Worm (Caenorhabditis elegans) whole organism, dauer: Measurements from ENCODE around the gene grl-22.

Source experiments
- unc-62 ChIP-seq: sonication (generic microtip); optimal IDR thresholded peaks from 2 replicates; lab custom pipeline; 2017; ENCODE audit warnings: missing biosample characterization, missing genetic modification reagents, missing genetic modification characterization

The grl-22 gene

DNA sequence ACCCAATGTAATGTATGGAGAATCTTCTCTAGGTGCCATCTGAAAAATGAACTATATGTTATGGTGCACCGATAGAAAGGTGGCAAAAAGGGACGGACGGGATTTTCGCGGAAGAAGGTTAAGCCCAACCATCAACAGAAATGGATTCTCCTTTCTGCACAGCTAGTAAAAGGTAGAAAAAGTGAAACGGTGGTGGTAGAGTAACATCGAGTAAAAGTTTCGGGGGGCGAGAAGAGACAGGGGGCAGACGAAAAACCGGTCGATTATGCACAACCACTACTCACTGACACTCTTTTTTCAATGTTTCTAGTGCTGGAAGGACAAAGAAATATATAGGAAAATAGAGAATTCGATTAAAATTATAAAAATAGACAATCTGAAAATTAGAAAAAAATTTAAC is 5.7 kb upstream of the grl-22 start:
- TF ChIP-seq unc-62 = no peak

DNA sequence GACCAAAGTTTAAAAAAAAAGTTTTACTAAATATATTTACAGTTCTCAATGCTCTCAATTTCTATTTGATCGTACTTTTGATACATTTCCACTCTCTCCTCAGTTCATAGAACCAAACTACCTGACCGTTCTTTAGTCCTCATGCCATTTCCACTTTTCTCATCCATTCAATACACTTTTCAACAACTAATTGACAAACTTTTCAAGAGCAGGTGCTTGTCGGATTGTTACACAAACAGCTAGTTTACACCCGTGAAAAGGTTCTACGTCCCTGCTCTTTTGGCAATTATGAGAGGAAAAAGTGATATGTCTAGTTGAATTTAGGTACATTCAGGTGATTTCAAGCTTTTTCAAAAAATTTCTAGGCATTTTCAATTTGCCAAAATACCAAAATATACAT is 4.1 kb upstream of the grl-22 start:
- no peak for TF ChIP-seq unc-62

DNA sequence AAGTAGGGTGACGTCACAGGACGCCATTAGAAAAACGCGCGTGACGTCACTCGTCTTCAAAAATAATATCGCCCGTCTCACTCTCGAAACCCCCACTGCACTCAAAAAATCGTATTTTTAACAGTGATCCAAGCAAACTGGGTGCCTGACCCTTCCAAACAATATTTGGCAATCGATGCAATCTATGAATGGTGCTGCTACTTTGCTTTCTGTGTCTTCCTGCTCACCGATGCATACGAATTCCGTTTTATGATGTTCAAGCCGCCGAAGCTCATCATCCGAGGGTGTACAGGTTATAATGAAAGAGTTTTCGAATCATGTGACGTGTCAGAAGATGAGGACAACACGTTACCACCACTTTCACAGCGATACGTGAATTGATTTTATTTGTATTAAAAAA is 6.2 kb downstream of the grl-22 start, which contains the start of gene W03A5.1:
TSS of gene W03A5.1 (plus strand) at position 301 of the 400 bp plus-strand sequence.
- no peak for TF ChIP-seq unc-62

DNA sequence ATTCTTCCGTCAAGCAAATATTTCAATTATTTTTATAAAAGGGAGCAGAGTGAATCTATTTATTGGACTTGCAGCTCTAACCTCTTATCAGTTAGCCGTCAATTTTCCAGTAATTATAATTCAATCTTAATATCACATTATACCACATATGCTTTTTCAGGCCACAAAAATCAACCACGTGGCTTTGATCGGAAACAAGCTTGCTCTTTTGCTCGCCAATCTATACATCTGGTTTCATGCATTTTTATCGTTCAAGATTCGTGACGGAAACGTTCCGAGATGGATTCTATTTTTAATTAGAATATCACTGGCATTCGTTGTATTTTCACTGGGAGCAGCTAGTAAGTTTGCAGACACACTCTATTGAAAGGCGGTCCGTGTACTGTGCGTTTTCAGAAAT is 6.8 kb downstream of the grl-22 start:
- no peak for TF ChIP-seq unc-62

DNA sequence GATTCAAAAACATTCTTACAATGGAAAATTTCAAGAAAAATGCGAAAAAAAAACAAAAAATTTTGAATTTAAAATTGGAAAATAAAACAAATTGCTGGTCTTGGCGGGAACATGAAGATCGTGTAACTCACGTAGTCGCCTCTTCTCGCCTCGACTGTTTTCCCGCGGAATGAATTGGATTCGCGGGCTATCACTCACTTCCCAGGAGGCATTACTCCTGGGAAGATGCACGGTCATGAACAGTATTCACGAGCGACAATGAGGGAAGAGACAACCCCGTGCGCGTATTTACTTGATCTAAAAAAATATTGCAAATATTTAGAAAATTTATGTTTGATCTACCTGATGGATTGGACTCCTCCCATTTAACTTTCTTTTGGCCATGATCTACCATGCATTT is 7.5 kb downstream of the grl-22 start:
- TF ChIP-seq unc-62 = no peak

DNA sequence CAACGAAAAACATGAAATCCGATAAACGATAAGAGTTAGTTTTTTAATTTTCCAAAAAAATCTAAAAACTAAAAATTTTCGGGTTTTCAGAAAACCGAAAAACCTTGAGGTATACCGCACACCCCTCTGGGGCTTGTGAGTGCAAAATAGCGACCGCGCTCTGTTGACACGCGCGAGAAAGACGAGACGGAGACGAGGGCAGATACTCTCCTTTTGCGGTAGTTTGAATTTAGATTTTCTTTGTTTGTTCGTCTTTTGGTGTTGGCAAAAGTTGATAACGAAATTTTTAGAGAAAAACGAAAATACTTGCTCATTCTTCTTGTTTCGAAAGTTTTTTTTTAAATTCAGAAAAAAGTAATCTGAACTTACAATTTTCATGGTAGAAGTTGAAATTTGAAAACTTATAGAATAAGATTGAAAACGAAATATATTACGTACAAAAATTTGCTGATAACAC is 8.2 kb downstream of the grl-22 start, which contains the start of the genes W03A5.2 and Y32H12A.8:
TSS of gene W03A5.2 (plus strand) at position 407 of the 457 bp plus-strand sequence.
TSS of gene Y32H12A.8 (minus strand) at position 410 of the 457 bp plus-strand sequence.
- TF ChIP-seq unc-62 = no peak

DNA sequence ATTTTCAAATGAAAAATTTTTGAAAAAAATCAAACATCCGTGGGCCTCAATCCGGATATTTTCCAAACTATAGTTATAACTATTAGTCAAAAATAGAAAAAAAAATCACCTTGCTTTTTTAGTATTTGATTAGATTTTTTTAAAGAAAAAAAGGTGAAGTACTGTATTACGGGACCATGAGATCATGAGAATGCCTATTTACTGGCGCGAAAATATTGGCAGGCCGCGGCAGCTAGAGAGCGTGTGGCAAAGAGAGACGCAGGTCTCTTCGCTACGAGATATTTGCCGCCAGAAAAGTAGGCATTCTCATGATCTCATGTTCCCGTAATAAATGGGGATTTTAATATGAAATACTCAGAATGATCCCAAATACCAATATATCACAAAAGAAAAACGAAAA is 8.8 kb downstream of the grl-22 start:
- TF ChIP-seq unc-62 = no peak

DNA sequence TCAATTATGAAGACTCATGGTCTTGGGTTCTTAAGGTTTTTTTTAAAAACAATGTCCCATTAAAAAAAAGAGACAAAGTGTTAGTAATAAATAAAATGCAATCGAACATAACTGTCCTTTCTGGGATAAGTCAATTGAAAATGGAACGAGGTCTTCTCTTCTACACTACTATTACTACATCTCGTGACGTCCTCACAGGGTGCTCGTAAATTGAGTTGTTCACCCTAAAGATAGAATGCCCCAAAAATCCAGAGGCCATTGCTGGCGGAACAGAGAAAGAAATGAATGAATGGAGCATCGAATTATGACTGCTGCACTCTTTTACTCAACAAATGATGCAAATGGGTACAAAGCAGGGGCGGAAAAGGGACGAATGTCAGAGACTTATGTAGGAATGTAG is 11.4 kb downstream of the grl-22 start:
- TF ChIP-seq unc-62 = no peak

DNA sequence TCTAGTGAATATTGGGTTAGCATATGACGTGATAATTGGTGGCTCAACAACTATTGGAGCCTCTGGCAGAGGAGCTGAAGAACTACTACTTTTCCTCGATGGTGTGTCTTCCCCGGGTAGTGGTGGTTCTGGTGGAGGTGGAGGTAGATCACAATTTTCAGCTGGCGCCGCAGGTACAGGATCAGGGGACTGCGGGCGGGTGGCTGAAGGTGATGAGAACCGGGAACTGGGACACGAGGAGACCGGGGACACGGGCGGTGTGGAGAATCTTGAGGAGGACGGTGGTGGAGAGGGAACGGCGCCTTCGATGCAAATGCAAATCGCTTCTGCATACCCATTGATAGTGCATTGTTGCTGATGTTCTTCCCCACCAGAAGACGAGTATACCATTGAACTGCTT is 18.1 kb downstream of the grl-22 start:
- TF ChIP-seq unc-62 = no peak

DNA sequence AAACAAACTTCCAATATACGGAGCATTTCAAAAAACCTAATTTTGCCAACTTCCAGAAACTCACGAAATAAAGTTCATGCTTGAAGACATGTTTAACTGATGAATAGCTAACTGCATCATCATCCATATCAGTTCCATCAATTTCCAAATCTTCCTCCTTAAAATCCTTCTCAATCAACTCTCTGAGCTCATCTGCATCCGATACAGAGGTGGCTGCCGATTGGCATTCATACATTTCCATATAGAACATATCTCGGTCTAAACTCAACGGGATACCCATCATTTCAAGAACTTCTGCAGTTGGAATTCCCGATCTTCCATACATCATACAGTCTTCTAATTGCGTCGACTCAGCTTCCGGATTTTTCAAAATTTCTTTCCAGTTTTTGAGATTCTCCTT is 24.4 kb downstream of the grl-22 start:
- no peak for TF ChIP-seq unc-62

DNA sequence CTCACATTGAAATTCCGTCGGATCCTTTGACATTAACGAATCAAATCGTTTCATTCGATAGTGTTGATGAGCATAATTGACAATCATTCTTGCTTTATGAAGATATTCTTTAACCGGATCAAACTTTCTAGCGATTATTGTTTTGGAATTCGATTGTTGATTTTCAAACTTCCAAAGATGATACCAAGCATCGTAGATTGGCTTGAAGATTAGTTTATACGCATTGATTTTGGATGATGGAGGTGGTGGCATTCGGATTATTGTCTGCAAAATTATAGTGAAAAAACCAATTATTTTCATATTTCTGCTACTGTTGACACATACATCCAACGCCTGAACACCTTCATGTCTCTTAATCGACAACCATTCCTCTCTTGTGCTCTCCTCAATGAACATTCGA is 25.7 kb downstream of the grl-22 start:
- TF ChIP-seq unc-62 = no peak

DNA sequence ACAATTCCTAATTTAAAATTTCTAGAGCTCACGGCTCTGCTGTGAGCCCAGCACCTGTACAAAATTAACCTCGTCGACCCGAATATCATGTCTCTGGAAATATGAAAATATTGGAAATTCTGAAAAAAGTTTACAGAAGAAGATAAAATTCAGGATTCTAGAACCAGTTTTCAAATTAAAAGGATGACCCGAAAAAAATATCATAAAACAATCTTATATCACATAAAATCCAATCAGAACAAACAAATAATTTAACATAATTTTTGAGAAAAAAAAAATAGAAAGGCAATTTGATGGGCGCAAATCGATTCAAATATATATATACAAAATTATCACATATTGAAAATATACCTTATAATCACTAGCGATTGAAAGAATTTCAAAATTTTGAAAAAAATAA is 28.5 kb downstream of the grl-22 start, which contains the start of gene Y32H12A.7:
TSS of gene Y32H12A.7 (minus strand) at position 101 of the 400 bp plus-strand sequence.
- no peak for TF ChIP-seq unc-62

DNA sequence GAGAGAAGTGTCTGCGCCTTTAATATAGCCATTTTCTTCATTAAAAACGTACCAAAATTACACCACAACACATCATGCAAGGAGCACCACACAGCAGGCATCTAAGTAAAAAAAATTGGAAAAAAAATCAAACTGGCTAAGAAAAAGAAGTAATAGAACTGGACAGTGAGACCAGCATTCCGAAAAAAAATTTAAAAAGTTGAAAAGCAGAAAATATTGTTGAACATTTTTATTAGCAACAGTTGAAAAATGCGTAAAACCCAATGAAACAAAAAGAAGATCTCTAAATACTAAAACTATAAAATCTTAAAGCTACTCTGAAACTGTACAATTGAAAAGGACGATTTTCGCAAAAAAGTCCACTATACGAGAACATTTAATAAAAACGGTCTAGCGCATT is 31.7 kb downstream of the grl-22 start, which contains the start of gene Y32H12A.6:
TSS of gene Y32H12A.6 (minus strand) at position 101 of the 400 bp plus-strand sequence.
- TF ChIP-seq unc-62 = no peak

DNA sequence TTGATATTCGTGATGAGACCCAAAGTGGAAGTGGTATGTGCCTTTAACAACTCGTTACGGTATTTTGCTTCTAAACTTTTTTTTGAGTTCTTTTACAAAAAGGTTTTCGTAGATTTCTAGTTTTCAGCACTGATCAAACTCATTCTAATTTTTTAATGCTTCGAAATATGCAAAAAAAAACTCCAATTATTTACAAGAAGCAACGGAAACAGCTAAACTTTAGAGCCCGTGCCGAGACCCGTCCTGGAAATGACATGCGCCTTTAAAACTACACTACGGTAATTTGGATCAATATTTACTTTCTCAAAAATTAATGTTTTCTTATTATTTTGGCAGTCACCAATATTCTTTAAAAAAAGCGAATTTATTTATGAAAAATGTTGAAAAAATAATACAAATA is 33.3 kb downstream of the grl-22 start:
- no peak for TF ChIP-seq unc-62

DNA sequence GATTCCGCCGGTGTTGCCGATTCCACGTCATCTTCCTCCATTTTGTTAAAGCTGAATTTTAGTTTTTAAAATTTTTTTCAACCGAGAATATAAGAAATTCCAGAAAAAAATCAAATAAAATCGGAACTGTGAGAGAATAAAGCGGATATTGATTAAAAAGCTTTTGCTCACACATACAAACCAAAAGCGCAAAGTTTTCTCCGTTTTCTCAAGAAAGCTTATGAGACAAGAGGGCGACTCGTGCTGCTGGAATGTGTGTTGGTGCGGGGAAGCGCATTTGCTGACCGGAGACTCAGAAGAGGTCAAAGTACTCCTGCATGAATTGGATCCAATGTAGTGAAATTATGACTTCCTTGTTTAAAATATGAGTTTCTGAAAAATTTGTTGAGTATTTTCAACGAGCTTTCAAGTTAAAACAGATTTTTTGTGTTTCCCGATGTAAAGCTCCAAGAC is 33.9 kb downstream of the grl-22 start, which contains the start of gene paqr-2:
TSS of gene paqr-2 (minus strand) at position 51 of the 453 bp plus-strand sequence.
- no peak for TF ChIP-seq unc-62

DNA sequence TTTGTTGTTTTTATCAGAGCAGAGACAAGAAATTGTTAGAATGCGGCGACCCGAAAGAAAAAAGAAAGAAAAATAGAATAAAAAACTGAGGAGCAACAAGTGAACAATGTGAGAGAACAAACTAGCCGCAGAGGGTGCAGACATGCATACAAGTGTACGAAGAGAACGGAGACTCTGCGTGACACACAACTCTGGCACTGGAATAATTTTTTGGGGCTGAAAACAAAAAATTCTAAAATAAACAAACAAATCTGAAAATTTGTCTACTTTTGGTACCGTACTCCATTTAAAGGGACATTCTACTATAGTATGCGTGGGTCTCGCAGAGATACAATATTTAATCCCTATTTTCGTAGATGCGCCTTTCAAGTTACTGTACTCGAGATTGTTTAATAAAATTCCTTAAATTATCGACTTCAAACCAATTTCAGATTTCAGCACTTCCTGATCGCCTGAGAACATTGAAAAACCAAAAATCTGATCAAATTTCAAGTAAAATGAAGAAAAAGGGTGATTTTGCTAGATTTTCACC is 38.7 kb downstream of the grl-22 start:
- TF ChIP-seq unc-62 = no peak

DNA sequence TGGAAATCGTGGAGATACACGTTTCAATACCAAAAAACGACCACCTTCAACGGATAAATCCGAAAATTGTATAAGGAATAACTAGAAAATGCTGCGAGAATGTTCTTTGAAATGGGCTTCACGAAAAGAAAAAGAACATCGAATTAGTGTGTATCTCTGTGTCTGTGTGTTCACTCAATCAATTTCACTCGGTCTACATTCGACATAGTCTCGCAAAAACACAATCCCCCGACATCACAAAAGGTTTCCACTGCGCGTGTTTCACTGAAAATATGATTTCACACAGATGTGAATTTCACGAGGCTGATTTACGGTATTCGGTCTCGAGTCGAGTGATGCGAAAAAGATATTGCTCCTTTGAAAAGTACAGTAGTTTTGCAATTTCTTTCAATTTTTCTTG is 40.1 kb downstream of the grl-22 start:
- TF ChIP-seq unc-62 = no peak

DNA sequence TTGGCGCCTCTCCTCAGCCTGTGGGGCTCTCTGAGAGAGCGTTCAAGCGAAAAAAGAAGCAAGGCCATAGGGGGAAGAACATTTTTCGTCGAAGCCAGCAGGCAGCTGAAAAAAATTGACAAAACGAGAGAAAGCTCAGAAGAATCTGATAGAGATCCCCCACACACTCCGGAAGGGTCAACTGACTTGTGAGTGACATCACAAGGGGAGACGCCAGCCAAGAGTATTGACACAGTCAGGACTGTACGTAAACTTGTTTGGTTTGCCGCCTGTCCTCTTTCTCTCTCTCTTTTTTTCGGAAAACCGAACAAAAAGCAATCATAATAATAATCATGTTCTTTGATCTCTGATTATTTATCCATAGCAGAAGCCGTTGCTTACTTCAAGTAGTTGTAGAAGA is 40.9 kb downstream of the grl-22 start:
- no peak for TF ChIP-seq unc-62
